Worm (Caenorhabditis elegans): ENCODE measurements around the gene Y55F3AM.13.

The Y55F3AM.13 gene

DNA sequence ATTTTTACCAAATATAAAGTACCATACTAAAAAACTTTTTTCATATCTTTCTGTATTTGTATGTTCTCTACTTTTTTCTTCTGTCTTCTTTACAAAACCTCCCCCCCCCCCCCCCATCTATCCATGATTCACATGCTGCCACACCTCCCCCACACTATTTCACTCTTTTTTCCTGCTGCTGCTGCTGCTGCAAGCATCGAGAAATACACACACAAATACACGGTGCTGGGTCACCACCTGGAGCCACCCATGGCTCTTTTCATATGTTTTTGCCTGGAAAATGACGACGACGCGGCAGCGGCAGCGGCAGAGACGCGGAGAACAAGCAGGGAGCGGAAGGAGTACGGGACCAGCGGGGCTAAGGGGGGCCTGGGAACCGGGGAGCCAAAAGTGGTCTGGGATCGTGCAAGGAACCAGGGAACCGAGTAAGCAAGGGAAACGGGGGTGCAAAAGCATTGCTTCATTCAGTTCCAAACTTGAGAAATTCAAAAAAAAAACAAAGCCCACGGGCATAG lies 12.7 kb upstream of the Y55F3AM.13 start:
- TF ChIP-seq nhr-237 (tag; optimal IDR thresholded peaks at IDR 0.05) (no peak), ets-5 (GFP tag; IDR thresholded peaks at IDR 0.05) (no peak), mef-2 (tag; optimal IDR thresholded peaks at IDR 0.05) (no peak), ceh-63 (GFP tag; optimal IDR thresholded peaks at IDR 0.05) (no peak), sup-37 (GFP tag; optimal IDR thresholded peaks at IDR 0.05) (no peak), lin-13 (GFP tag; optimal IDR thresholded peaks at IDR 0.05) (no peak), skn-1 (tag; optimal IDR thresholded peaks at IDR 0.05) (no peak), lir-3 (tag; optimal IDR thresholded peaks at IDR 0.05; ENCODE audit: poor library complexity) (no peak), zag-1 (tag; optimal IDR thresholded peaks at IDR 0.05) (no peak), zip-4 (GFP tag; optimal IDR thresholded peaks at IDR 0.05) (no peak)

DNA sequence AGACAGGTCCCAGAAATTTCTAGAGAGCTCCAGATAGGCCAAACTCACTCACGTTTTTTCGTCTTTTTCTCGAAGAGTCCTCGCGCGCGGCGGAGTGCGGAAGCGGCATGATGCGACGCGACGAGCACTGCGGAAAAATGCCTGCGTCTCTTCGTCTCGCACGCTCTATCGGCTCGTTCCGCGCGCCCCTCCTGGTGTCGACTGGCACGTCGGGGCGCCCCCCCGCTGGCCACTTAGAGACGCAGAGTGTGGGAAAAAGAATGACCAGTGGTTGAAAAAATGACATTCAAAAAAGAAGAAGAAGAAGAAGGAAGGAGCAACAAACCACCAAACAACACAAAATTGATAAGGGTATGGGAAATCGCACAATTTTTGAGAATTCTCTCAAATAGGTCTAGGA lies 11.3 kb upstream of the Y55F3AM.13 start, which contains the start of gene znf-782:
znf-782 (minus strand) TSS at position 96 of the 400 bp plus-strand sequence.
- TF ChIP-seq irx-1 (tag; optimal IDR thresholded peaks at IDR 0.05) = no peak
- TF ChIP-seq sup-37 (GFP tag; optimal IDR thresholded peaks at IDR 0.05) = no peak
- TF ChIP-seq hlh-17 (GFP tag; optimal IDR thresholded peaks at IDR 0.05; ENCODE audit: borderline replicate concordance) = no peak
- TF ChIP-seq zip-4 (GFP tag; optimal IDR thresholded peaks at IDR 0.05) = no peak
- TF ChIP-seq efl-1 (optimal IDR thresholded peaks at IDR 0.05) = no peak
- TF ChIP-seq efl-1 (GFP tag; optimal IDR thresholded peaks at IDR 0.05 in 1 of 2) = peak in 1 of 2 experiments; percentile 78
- no peak for TF ChIP-seq mdl-1 (tag; optimal IDR thresholded peaks at IDR 0.05)
- TF ChIP-seq fkh-10 (GFP tag; optimal IDR thresholded peaks at IDR 0.05) = no peak
- peak; percentile 56 for TF ChIP-seq ztf-4 (tag; optimal IDR thresholded peaks at IDR 0.05)
- no peak for TF ChIP-seq ets-5 (GFP tag; IDR thresholded peaks at IDR 0.05)
- TF ChIP-seq dsc-1 (tag; optimal IDR thresholded peaks at IDR 0.05) = no peak
- no peak for TF ChIP-seq C16A3.4 (tag; optimal IDR thresholded peaks at IDR 0.05)
- peak; percentile 52 for TF ChIP-seq ceh-8 (GFP tag; optimal IDR thresholded peaks at IDR 0.05)
- no peak for TF ChIP-seq egl-13 (tag; optimal IDR thresholded peaks at IDR 0.05)
- TF ChIP-seq Y116A8C.19 (tag; optimal IDR thresholded peaks at IDR 0.05; ENCODE audit: borderline replicate concordance) = no peak
- TF ChIP-seq jun-1 (tag; optimal IDR thresholded peaks at IDR 0.05) = peak; percentile 57
- no peak for TF ChIP-seq ztf-11 (tag; optimal IDR thresholded peaks at IDR 0.05)
- no peak for TF ChIP-seq unc-30 (tag; optimal IDR thresholded peaks at IDR 0.05)
- peak in 1 of 3 experiments; percentile 42 for TF ChIP-seq ceh-82 (tag; optimal IDR thresholded peaks at IDR 0.05)
- no peak for TF ChIP-seq lsy-2 (tag; optimal IDR thresholded peaks at IDR 0.05)
- no peak for TF ChIP-seq snu-23 (GFP tag; optimal IDR thresholded peaks at IDR 0.05)
- TF ChIP-seq lin-14 (GFP tag; optimal IDR thresholded peaks at IDR 0.05) = no peak

- no peak for TF ChIP-seq ceh-8 (GFP tag; optimal IDR thresholded peaks at IDR 0.05)
- peak; percentile 30 for TF ChIP-seq ztf-4 (tag; optimal IDR thresholded peaks at IDR 0.05)
These were observed 9.5 kb upstream of the Y55F3AM.13 start for ce11 chrIV:1065569-1065968.

DNA sequence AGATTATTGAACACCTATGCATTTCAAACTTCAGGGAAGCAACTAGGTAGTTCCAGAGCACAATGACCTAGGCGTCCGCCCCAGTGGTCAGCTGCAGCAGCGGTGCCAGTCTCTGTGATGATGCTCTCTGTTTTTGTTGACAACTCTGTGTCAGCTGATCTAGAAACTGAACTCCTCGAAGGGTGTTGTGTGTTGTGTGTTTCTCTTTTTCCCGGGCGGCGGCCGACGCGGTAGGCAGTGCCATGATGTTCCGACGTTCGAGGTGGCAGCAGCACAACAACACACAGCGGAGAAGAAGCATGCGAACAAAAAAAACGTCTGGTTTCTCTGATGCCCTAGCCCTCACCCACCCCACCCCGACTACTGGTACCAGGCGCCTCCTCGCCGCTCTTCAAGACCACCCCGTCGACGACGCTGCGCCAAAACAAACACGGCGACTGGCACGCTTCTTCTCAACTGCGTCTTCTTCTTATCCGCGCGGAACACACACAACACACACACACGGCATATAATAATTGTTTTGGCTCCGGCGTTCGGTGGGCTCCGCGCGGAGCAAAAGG lies 8.3 kb upstream of the Y55F3AM.13 start:
- no peak for TF ChIP-seq efl-1 (optimal IDR thresholded peaks at IDR 0.05)
- TF ChIP-seq efl-1 (GFP tag; optimal IDR thresholded peaks at IDR 0.05 in 1 of 2) = peak in 1 of 2 experiments; percentile 38
- TF ChIP-seq nhr-28 (tag; optimal IDR thresholded peaks at IDR 0.05) = no peak

- TF ChIP-seq lir-3 (tag; optimal IDR thresholded peaks at IDR 0.05; ENCODE audit: poor library complexity) (no peak), ceh-63 (GFP tag; optimal IDR thresholded peaks at IDR 0.05) (no peak)
These were observed 6.9 kb upstream of the Y55F3AM.13 start for ce11 chrIV:1063058-1063457.

- TF ChIP-seq tbx-2 (tag; optimal IDR thresholded peaks at IDR 0.05) (no peak), nhr-11 (tag; optimal IDR thresholded peaks at IDR 0.05) (no peak), blmp-1 (tag; optimal IDR thresholded peaks at IDR 0.05) (no peak), nhr-28 (tag; optimal IDR thresholded peaks at IDR 0.05) (no peak), grh-1 (GFP tag; IDR thresholded peaks at IDR 0.05) (no peak), ceh-8 (GFP tag; optimal IDR thresholded peaks at IDR 0.05) (no peak), egl-27 (tag; optimal IDR thresholded peaks at IDR 0.05) (no peak), snu-23 (GFP tag; optimal IDR thresholded peaks at IDR 0.05) (no peak), hlh-4 (tag; optimal IDR thresholded peaks at IDR 0.05) (no peak), sptf-1 (tag; optimal IDR thresholded peaks at IDR 0.05) (no peak), nhr-84 (tag; optimal IDR thresholded peaks at IDR 0.05) (no peak), nhr-76 (tag; optimal IDR thresholded peaks at IDR 0.05) (no peak), lin-14 (GFP tag; optimal IDR thresholded peaks at IDR 0.05) (no peak), elt-2 (tag; optimal IDR thresholded peaks at IDR 0.05) (no peak), ces-1 (GFP tag; optimal IDR thresholded peaks at IDR 0.05) (no peak), alr-1 (tag; optimal IDR thresholded peaks at IDR 0.05; ENCODE audit: borderline replicate concordance) (no peak)
These were observed 2.4 kb upstream of the Y55F3AM.13 start for ce11 chrIV:1058504-1058903.
